Fruit fly (Drosophila melanogaster) whole organism, embryonic: ENCODE results near the gene Ir87a.

ENCODE experiments used
- B-H1 ChIP-seq: fragments of 200-800 bp; sonication (Bioruptor generic); IDR thresholded peaks from 3 replicates; pipeline ENCODE4 v1.3.6; 2022; ENCODE audit warnings: missing biosample characterization, missing genetic modification characterization
- Bdp1 ChIP-seq: fragments of 200-800 bp; sonication (Bioruptor generic); optimal IDR thresholded peaks from 3 replicates; lab custom pipeline; 2016; ENCODE audit warnings: missing biosample characterization, missing genetic modification characterization
- CG15073 ChIP-seq: fragments of 200-800 bp; sonication (Bioruptor generic); optimal IDR thresholded peaks from 2 replicates; lab custom pipeline; 2016; ENCODE audit warnings: missing biosample characterization, missing genetic modification characterization
- CG1792 ChIP-seq: fragments of 200-800 bp; sonication (Bioruptor generic); optimal IDR thresholded peaks from 2 replicates; lab custom pipeline; 2016; ENCODE audit warnings: missing biosample characterization, missing genetic modification characterization
- CG18476 ChIP-seq: fragments of 200-800 bp; sonication (Bioruptor generic); optimal IDR thresholded peaks from 2 replicates; lab custom pipeline; 2016; ENCODE audit warnings: missing biosample characterization, mild to moderate bottlenecking, missing genetic modification characterization
- CG18599 ChIP-seq: fragments of 200-800 bp; sonication (Bioruptor generic); optimal IDR thresholded peaks from 3 replicates; lab custom pipeline; 2017; ENCODE audit warnings: missing biosample characterization, missing genetic modification characterization, mild to moderate bottlenecking, moderate library complexity, missing genetic modification reagents
- CG2116 ChIP-seq: fragments of 200-800 bp; sonication (Bioruptor generic); optimal IDR thresholded peaks from 3 replicates; lab custom pipeline; 2018; ENCODE audit warnings: missing biosample characterization, mild to moderate bottlenecking, missing genetic modification characterization
- CG31224 ChIP-seq: fragments of 200-800 bp; sonication (Bioruptor generic); IDR thresholded peaks from 2 replicates; pipeline ENCODE4 v1.3.6; 2022; ENCODE audit warnings: missing biosample characterization, missing genetic modification characterization
- CG32772 ChIP-seq: fragments of 200-800 bp; sonication (Bioruptor generic); IDR thresholded peaks from 2 replicates; pipeline ENCODE4 v1.3.6; 2022; ENCODE audit warnings: missing biosample characterization, missing genetic modification characterization
- CG34422 ChIP-seq: fragments of 200-800 bp; sonication (Bioruptor generic); IDR thresholded peaks from 3 replicates; pipeline ENCODE4 v1.3.6; 2022; ENCODE audit warnings: missing biosample characterization, missing genetic modification characterization
- CG4424 ChIP-seq: fragments of 200-800 bp; sonication (Bioruptor generic); optimal IDR thresholded peaks from 3 replicates; lab custom pipeline; 2016; ENCODE audit warnings: missing biosample characterization, missing genetic modification characterization
- CG8924 ChIP-seq: fragments of 200-800 bp; optimal IDR thresholded peaks from 3 replicates; lab custom pipeline; 2019; ENCODE audit warnings: missing biosample characterization, mild to moderate bottlenecking, missing genetic modification characterization, moderate library complexity
- CrebB ChIP-seq: fragments of 200-800 bp; sonication (Bioruptor generic); optimal IDR thresholded peaks from 3 replicates; lab custom pipeline; 2018; ENCODE audit warnings: missing biosample characterization, mild to moderate bottlenecking, missing genetic modification characterization
- D19A ChIP-seq: fragments of 200-800 bp; optimal IDR thresholded peaks from 3 replicates; lab custom pipeline; 2019; ENCODE audit warnings: missing biosample characterization, mild to moderate bottlenecking, missing genetic modification characterization, moderate library complexity
- Dad ChIP-seq: fragments of 200-800 bp; sonication (Bioruptor generic); optimal IDR thresholded peaks from 3 replicates; lab custom pipeline; 2016; ENCODE audit warnings: missing biosample characterization, missing genetic modification characterization
- Dek ChIP-seq: fragments of 200-800 bp; sonication (Bioruptor generic); optimal IDR thresholded peaks from 3 replicates; lab custom pipeline; 2019; ENCODE audit warnings: missing biosample characterization, mild to moderate bottlenecking, missing genetic modification characterization, moderate library complexity
- Dll ChIP-seq: fragments of 200-800 bp; sonication (Bioruptor generic); IDR thresholded peaks from 4 replicates; pipeline ENCODE4 v1.3.6; 2022; ENCODE audit warnings: missing biosample characterization, missing genetic modification characterization; ENCODE audit not compliant: partially characterized antibody
- E2f1 ChIP-seq: fragments of 200-800 bp; sonication (Bioruptor generic); IDR thresholded peaks from 2 replicates; pipeline ENCODE4 v1.3.6; 2022; ENCODE audit warnings: missing biosample characterization, missing genetic modification characterization
- Ets65A ChIP-seq: fragments of 200-800 bp; sonication (Bioruptor generic); peaks from one replicate; lab custom pipeline; 2016; ENCODE audit warnings: missing biosample characterization, missing genetic modification characterization
- Fer1 ChIP-seq: fragments of 200-800 bp; sonication (Bioruptor generic); optimal IDR thresholded peaks from 2 replicates; lab custom pipeline; 2017; ENCODE audit warnings: missing biosample characterization, mild to moderate bottlenecking, missing genetic modification characterization
- MTF-1 ChIP-seq: fragments of 200-800 bp; sonication (Bioruptor generic); optimal IDR thresholded peaks from 2 replicates; lab custom pipeline; 2018; ENCODE audit warnings: missing biosample characterization, mild to moderate bottlenecking, missing genetic modification characterization, borderline replicate concordance
- Med ChIP-seq: fragments of 200-800 bp; sonication (Bioruptor generic); peaks from one replicate; lab custom pipeline; 2016; ENCODE audit warnings: missing biosample characterization, missing genetic modification characterization, mild to moderate bottlenecking, inconsistent platforms, moderate library complexity
- Myb ChIP-seq: fragments of 200-800 bp; sonication (Bioruptor generic); optimal IDR thresholded peaks from 2 replicates; lab custom pipeline; 2016; ENCODE audit warnings: missing biosample characterization, missing genetic modification characterization
- Oli ChIP-seq: fragments of 200-800 bp; sonication (Bioruptor generic); optimal IDR thresholded peaks from 2 replicates; lab custom pipeline; 2018; ENCODE audit warnings: missing biosample characterization, mild to moderate bottlenecking, missing genetic modification characterization, moderate library complexity
- Sox102F ChIP-seq: fragments of 200-800 bp; sonication (Bioruptor generic); optimal IDR thresholded peaks from 2 replicates; lab custom pipeline; 2018; ENCODE audit warnings: missing biosample characterization, mild to moderate bottlenecking, missing genetic modification characterization, moderate library complexity
- Sry-β ChIP-seq: fragments of 200-800 bp; sonication (Bioruptor generic); optimal IDR thresholded peaks from 2 replicates; lab custom pipeline; 2018; ENCODE audit warnings: missing biosample characterization, mild to moderate bottlenecking, missing genetic modification characterization, moderate library complexity
- Xbp1 ChIP-seq: fragments of 200-800 bp; sonication (Bioruptor generic); optimal IDR thresholded peaks from 3 replicates; lab custom pipeline; 2016; ENCODE audit warnings: missing biosample characterization, mild to moderate bottlenecking, missing genetic modification characterization
- Xrp1 ChIP-seq: fragments of 200-800 bp; sonication (Bioruptor generic); IDR thresholded peaks from 2 replicates; pipeline ENCODE4 v1.3.6; 2022; ENCODE audit warnings: missing biosample characterization, missing genetic modification characterization
- YL-1 ChIP-seq: fragments of 200-800 bp; sonication (Bioruptor generic); optimal IDR thresholded peaks from 3 replicates; lab custom pipeline; 2017; ENCODE audit warnings: missing biosample characterization, mild to moderate bottlenecking, missing genetic modification characterization
- ase ChIP-seq: fragments of 200-800 bp; sonication (Bioruptor generic); IDR thresholded peaks from 3 replicates; pipeline ENCODE4 v1.3.6; 2022; ENCODE audit warnings: missing biosample characterization, missing genetic modification characterization
- bbx ChIP-seq: fragments of 200-800 bp; sonication (Bioruptor generic); IDR thresholded peaks from 2 replicates; pipeline ENCODE4 v1.3.6; 2022; ENCODE audit warnings: missing biosample characterization, missing genetic modification characterization; ENCODE audit not compliant: partially characterized antibody
- cg ChIP-seq: fragments of 200-800 bp; sonication (Bioruptor generic); optimal IDR thresholded peaks from 3 replicates; lab custom pipeline; 2019; ENCODE audit warnings: missing biosample characterization, mild to moderate bottlenecking, missing genetic modification characterization, moderate library complexity
- cwo ChIP-seq: fragments of 200-800 bp; sonication (Bioruptor generic); optimal IDR thresholded peaks from 3 replicates; lab custom pipeline; 2017; ENCODE audit warnings: missing biosample characterization, missing genetic modification characterization, mild to moderate bottlenecking, moderate library complexity, missing genetic modification reagents
- dm ChIP-seq: fragments of 200-800 bp; sonication (Bioruptor generic); optimal IDR thresholded peaks from 3 replicates; lab custom pipeline; 2016; ENCODE audit warnings: missing biosample characterization, missing genetic modification characterization
- gem ChIP-seq: fragments of 200-800 bp; sonication (Bioruptor generic); optimal IDR thresholded peaks from 2 replicates; lab custom pipeline; 2019; ENCODE audit warnings: missing biosample characterization, mild to moderate bottlenecking, missing genetic modification characterization, moderate library complexity
- gt ChIP-seq: fragments of 200-800 bp; sonication (Bioruptor generic); IDR thresholded peaks from 2 replicates; pipeline ENCODE4 v1.3.6; 2022; ENCODE audit warnings: missing biosample characterization, missing genetic modification characterization
- hbn ChIP-seq: fragments of 200-800 bp; sonication (Bioruptor generic); IDR thresholded peaks from 2 replicates; pipeline ENCODE4 v1.3.6; 2022; ENCODE audit warnings: missing biosample characterization, missing genetic modification characterization; ENCODE audit not compliant: partially characterized antibody
- jumu ChIP-seq: fragments of 200-800 bp; sonication (Bioruptor generic); optimal IDR thresholded peaks from 3 replicates; lab custom pipeline; 2016; ENCODE audit warnings: missing biosample characterization, missing genetic modification characterization
- mld ChIP-seq: fragments of 200-800 bp; sonication (Bioruptor generic); IDR thresholded peaks from 3 replicates; pipeline ENCODE4 v1.3.6; 2022; ENCODE audit warnings: missing biosample characterization, missing genetic modification characterization; ENCODE audit not compliant: partially characterized antibody
- pzg ChIP-seq: fragments of 200-800 bp; sonication (Bioruptor generic); optimal IDR thresholded peaks from 3 replicates; lab custom pipeline; 2018; ENCODE audit warnings: missing biosample characterization, mild to moderate bottlenecking, missing genetic modification characterization, moderate library complexity
- scrt ChIP-seq: fragments of 200-800 bp; sonication (Bioruptor generic); optimal IDR thresholded peaks from 2 replicates; lab custom pipeline; 2018; ENCODE audit warnings: missing biosample characterization, mild to moderate bottlenecking, missing genetic modification characterization, moderate library complexity
- shn ChIP-seq: fragments of 200-800 bp; sonication (Bioruptor generic); optimal IDR thresholded peaks from 3 replicates; lab custom pipeline; 2016; ENCODE audit warnings: missing biosample characterization, missing genetic modification characterization
- slp2 ChIP-seq: fragments of 200-800 bp; sonication (Bioruptor generic); optimal IDR thresholded peaks from 2 replicates; lab custom pipeline; 2016; ENCODE audit warnings: missing biosample characterization, missing genetic modification characterization
- sna ChIP-seq: fragments of 200-800 bp; sonication (Bioruptor generic); IDR thresholded peaks from 2 replicates; pipeline ENCODE4 v1.3.6; 2022; ENCODE audit warnings: missing biosample characterization, missing genetic modification characterization; ENCODE audit not compliant: partially characterized antibody
- sr ChIP-seq: fragments of 200-800 bp; sonication (Bioruptor generic); IDR thresholded peaks from 3 replicates; pipeline ENCODE4 v1.3.6; 2022; ENCODE audit warnings: missing biosample characterization, missing genetic modification characterization
- twi ChIP-seq: fragments of 200-800 bp; optimal IDR thresholded peaks from 2 replicates; lab custom pipeline; 2019; ENCODE audit warnings: missing biosample characterization, mild to moderate bottlenecking, missing genetic modification characterization, moderate library complexity
- zen ChIP-seq: fragments of 200-800 bp; sonication (Bioruptor generic); optimal IDR thresholded peaks from 3 replicates; lab custom pipeline; 2018; ENCODE audit warnings: missing biosample characterization, mild to moderate bottlenecking, missing genetic modification characterization, moderate library complexity

The Ir87a gene

DNA sequence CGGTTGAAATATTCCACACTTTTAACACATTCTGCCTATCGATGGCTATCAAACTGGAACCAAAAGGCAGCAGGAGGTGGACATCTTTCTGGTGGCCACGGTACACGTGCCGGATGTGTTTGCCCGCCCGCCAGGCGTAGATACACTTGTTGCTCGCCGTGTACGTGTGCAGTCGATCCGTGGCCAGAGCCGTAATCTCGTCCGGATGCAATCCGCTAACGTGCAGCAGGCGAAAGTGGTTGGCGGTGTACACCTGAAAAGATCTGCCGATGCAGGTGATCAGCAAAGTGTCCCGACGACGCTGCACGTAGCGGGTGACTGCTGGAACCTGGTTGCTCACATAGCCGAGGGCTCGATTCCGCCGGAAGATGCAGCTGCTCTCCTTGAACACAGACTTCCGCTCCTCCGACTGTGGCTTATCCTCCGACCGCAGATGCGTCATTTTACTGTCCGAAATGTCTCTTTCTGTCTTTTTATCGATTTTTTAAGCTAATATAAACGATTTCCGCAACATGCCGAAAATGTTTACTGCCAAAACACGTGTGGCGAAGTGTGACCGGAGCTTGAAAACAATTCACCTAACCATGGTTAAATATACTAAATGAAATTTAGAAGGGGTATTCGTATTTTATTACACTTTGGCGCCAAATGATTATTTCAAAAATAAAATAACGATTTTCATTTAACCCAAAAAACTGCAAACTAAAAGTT is 31.8 kb upstream of the Ir87a start, which contains the start of gene CG9799 (continued):
- TF ChIP-seq twi (tag; lab: Kevin White, UChicago) (peak; percentile 79), gem (tag; lab: Kevin White, UChicago) (no peak), slp2 (GFP tag; lab: Kevin White, UChicago) (no peak), E2f1 (no peak), CG32772 (GFP tag; lab: Robert Waterston, UW) (no peak), MTF-1 (no peak), CG31224 (no peak), Fer1 (GFP tag; lab: Kevin White, UChicago) (no peak), CG18599 (GFP tag; lab: Kevin White, UChicago) (no peak), CG34422 (GFP tag; lab: Robert Waterston, UW) (peak; percentile 84; the same call in 2 of the 3 replicates), dm (peak; percentile 92), Sox102F (GFP tag; lab: Kevin White, UChicago) (no peak), pzg (GFP tag; lab: Kevin White, UChicago) (peak; percentile 72), hbn (no peak), shn (no peak), sr (no peak), YL-1 (GFP tag; lab: Kevin White, UChicago) (peak; percentile 66), Dad (GFP tag; lab: Kevin White, UChicago) (no peak), Med (GFP tag; lab: Kevin White, UChicago) (peak; percentile 59), Oli (tag; lab: Kevin White, UChicago) (no peak), CG4424 (GFP tag; lab: Kevin White, UChicago) (no peak), mld (GFP tag; lab: Robert Waterston, UW) (0 out of 3 replicates have a peak, but pooled peaks have one; percentile 14), zen (tag; lab: Kevin White, UChicago) (no peak), B-H1 (GFP tag; lab: Robert Waterston, UW) (no peak), CG15073 (GFP tag; lab: Kevin White, UChicago) (no peak), D19A (tag; lab: Kevin White, UChicago) (no peak), Xrp1 (GFP tag; lab: Robert Waterston, UW) (no peak), scrt (GFP tag; lab: Kevin White, UChicago) (peak; percentile 9), Myb (GFP tag; lab: Kevin White, UChicago) (peak; percentile 52), Dll (GFP tag; lab: Robert Waterston, UW) (peak; percentile 43; the same call in 1 of the 4 replicates), cwo (no peak), Xbp1 (GFP tag; lab: Kevin White, UChicago) (no peak), bbx (0 out of 2 replicates have a peak, but pooled peaks have one; percentile 26), Sry-β (no peak), CG1792 (GFP tag; lab: Kevin White, UChicago) (no peak), CG18476 (GFP tag; lab: Kevin White, UChicago) (no peak), cg (GFP tag; lab: Kevin White, UChicago) (no peak), CrebB (tag; lab: Kevin White, UChicago) (no peak), Bdp1 (GFP tag; lab: Kevin White, UChicago) (no peak), sna (0 out of 2 replicates have a peak, but pooled peaks have one; percentile 14), Ets65A (GFP tag; lab: Kevin White, UChicago) (no peak), jumu (GFP tag; lab: Kevin White, UChicago) (no peak), gt (GFP tag; lab: Robert Waterston, UW) (peak; percentile 42; the same call in 1 of the 2 replicates), ase (GFP tag; lab: Robert Waterston, UW) (peak; percentile 57; the same call in 2 of the 3 replicates), CG8924 (tag; lab: Kevin White, UChicago) (no peak), CG2116 (GFP tag; lab: Kevin White, UChicago) (peak; percentile 51), Dek (tag; lab: Kevin White, UChicago) (no peak)
